Fruit fly (Drosophila melanogaster) whole organism, adult: Measurements from ENCODE around the gene dati.
A peak's percentile ranks its signal among the peaks of the same experiment; 100 is the strongest.

Experiments used
- CG11617 ChIP-seq: fragments of 200-800 bp; sonication (Bioruptor generic); optimal IDR thresholded peaks from 2 replicates; lab custom pipeline; 2017; ENCODE audit warnings: mild to moderate bottlenecking, missing biosample characterization, missing genetic modification reagents, missing genetic modification characterization
- CG12768 ChIP-seq: fragments of 200-800 bp; sonication (Bioruptor generic); optimal IDR thresholded peaks from 2 replicates; lab custom pipeline; 2017; ENCODE audit warnings: missing biosample characterization, missing genetic modification characterization, mild to moderate bottlenecking, moderate library complexity, missing genetic modification reagents
- CG14711 ChIP-seq: fragments of 200-800 bp; sonication (Bioruptor generic); optimal IDR thresholded peaks from 2 replicates; lab custom pipeline; 2018; ENCODE audit warnings: missing biosample characterization, mild to moderate bottlenecking, missing genetic modification characterization, moderate library complexity
- CG1620 ChIP-seq: fragments of 200-800 bp; sonication (Bioruptor generic); optimal IDR thresholded peaks from 2 replicates; lab custom pipeline; 2016; ENCODE audit warnings: missing biosample characterization, missing genetic modification characterization
- CG33017 ChIP-seq: fragments of 200-800 bp; sonication (Bioruptor generic); optimal IDR thresholded peaks from 2 replicates; lab custom pipeline; 2018; ENCODE audit warnings: missing biosample characterization, mild to moderate bottlenecking, missing genetic modification characterization, moderate library complexity
- CG5204 ChIP-seq: fragments of 200-800 bp; sonication (Bioruptor generic); optimal IDR thresholded peaks from 2 replicates; lab custom pipeline; 2016; ENCODE audit warnings: missing biosample characterization, missing genetic modification characterization
- CG7045 ChIP-seq: fragments of 200-800 bp; sonication (Bioruptor generic); optimal IDR thresholded peaks from 2 replicates; lab custom pipeline; 2017; ENCODE audit warnings: missing biosample characterization, mild to moderate bottlenecking, missing genetic modification characterization
- CG7101 ChIP-seq: fragments of 200-800 bp; sonication (Bioruptor generic); optimal IDR thresholded peaks from 2 replicates; lab custom pipeline; 2018; ENCODE audit warnings: missing biosample characterization, mild to moderate bottlenecking, missing genetic modification characterization, moderate library complexity
- Clk ChIP-seq: fragments of 200-800 bp; sonication (Bioruptor generic); optimal IDR thresholded peaks from 2 replicates; lab custom pipeline; 2017; ENCODE audit warnings: missing biosample characterization, missing genetic modification characterization
- Crg-1 ChIP-seq: fragments of 200-800 bp; sonication (Bioruptor generic); optimal IDR thresholded peaks from 2 replicates; lab custom pipeline; 2016; ENCODE audit warnings: missing biosample characterization, missing genetic modification characterization
- Hr96 ChIP-seq: fragments of 200-800 bp; sonication (Bioruptor generic); optimal IDR thresholded peaks from 2 replicates; lab custom pipeline; 2016; ENCODE audit warnings: missing biosample characterization, missing genetic modification characterization
- Mnt ChIP-seq: fragments of 200-800 bp; sonication (Bioruptor generic); optimal IDR thresholded peaks from 2 replicates; lab custom pipeline; 2016; ENCODE audit warnings: missing biosample characterization, mild to moderate bottlenecking, missing genetic modification characterization
- bab1 ChIP-seq: fragments of 200-800 bp; sonication (Bioruptor generic); optimal IDR thresholded peaks from 3 replicates; lab custom pipeline; 2019; ENCODE audit warnings: missing biosample characterization, mild to moderate bottlenecking, missing genetic modification characterization, moderate library complexity
- cic ChIP-seq: fragments of 200-800 bp; sonication (Bioruptor generic); optimal IDR thresholded peaks from 2 replicates; lab custom pipeline; 2017; ENCODE audit warnings: missing biosample characterization, mild to moderate bottlenecking, missing genetic modification characterization, moderate library complexity
- cnc ChIP-seq, 2 experiments: fragments of >200 bp; optimal IDR thresholded peaks; 2 replicates each; lab custom pipeline; 2017
- kay ChIP-seq: fragments of 200-800 bp; sonication (Bioruptor generic); peaks from one replicate; lab custom pipeline; 2016; ENCODE audit warnings: missing biosample characterization, missing genetic modification characterization, borderline replicate concordance
- ovo ChIP-seq: fragments of 200-800 bp; sonication (Bioruptor generic); optimal IDR thresholded peaks from 2 replicates; lab custom pipeline; 2016; ENCODE audit warnings: missing biosample characterization, missing genetic modification characterization
- pad ChIP-seq: fragments of 200-800 bp; sonication (Bioruptor generic); optimal IDR thresholded peaks from 3 replicates; lab custom pipeline; 2017; ENCODE audit warnings: missing biosample characterization, missing genetic modification characterization, mild to moderate bottlenecking, moderate library complexity, missing genetic modification reagents
- tj ChIP-seq: fragments of 200-800 bp; sonication (Bioruptor generic); optimal IDR thresholded peaks from 3 replicates; lab custom pipeline; 2017; ENCODE audit warnings: missing biosample characterization, mild to moderate bottlenecking, missing genetic modification characterization, moderate library complexity
- toe ChIP-seq: fragments of 200-800 bp; sonication (Bioruptor generic); optimal IDR thresholded peaks from 2 replicates; lab custom pipeline; 2016; ENCODE audit warnings: missing biosample characterization, missing genetic modification characterization

The dati gene

dm6 chr4:406843-407242 is 11.4 kb upstream of the dati start:
- TF ChIP-seq kay (GFP tag; lab: Kevin White, UChicago) (peak; percentile 58), bab1 (GFP tag; lab: Kevin White, UChicago) (no peak), CG1620 (GFP tag; lab: Kevin White, UChicago) (peak; percentile 30), CG7101 (peak; percentile 9), CG5204 (GFP tag; lab: Kevin White, UChicago) (peak; percentile 7), toe (no peak)

dm6 chr4:406330-406729 is 10.9 kb upstream of the dati start:
- TF ChIP-seq Hr96 (GFP tag; lab: Kevin White, UChicago) (no peak), ovo (GFP tag; lab: Kevin White, UChicago) (no peak), cic (GFP tag; lab: Kevin White, UChicago) (no peak), CG12768 (GFP tag; lab: Kevin White, UChicago) (no peak), CG5204 (GFP tag; lab: Kevin White, UChicago) (no peak), kay (GFP tag; lab: Kevin White, UChicago) (no peak), Clk (no peak)

dm6 chr4:405225-405624 is 9.8 kb upstream of the dati start:
- TF ChIP-seq pad (GFP tag; lab: Kevin White, UChicago) (no peak), CG14711 (tag; lab: Kevin White, UChicago) (no peak), tj (GFP tag; lab: Kevin White, UChicago) (no peak), Crg-1 (GFP tag; lab: Kevin White, UChicago) (no peak), CG7101 (no peak), CG5204 (GFP tag; lab: Kevin White, UChicago) (no peak), CG12768 (GFP tag; lab: Kevin White, UChicago) (no peak), bab1 (GFP tag; lab: Kevin White, UChicago) (no peak), CG7045 (GFP tag; lab: Kevin White, UChicago) (no peak), toe (no peak), Mnt (GFP tag; lab: Kevin White, UChicago) (no peak), CG1620 (GFP tag; lab: Kevin White, UChicago) (no peak), kay (GFP tag; lab: Kevin White, UChicago) (no peak), Clk (no peak), cnc (optimal IDR thresholded peaks at IDR 0.05; lab: Kevin White, UChicago) (no peak), ovo (GFP tag; lab: Kevin White, UChicago) (no peak), CG11617 (no peak)

dm6 chr4:404325-404724 is 8.9 kb upstream of the dati start:
- no peak for TF ChIP-seq CG1620 (GFP tag; lab: Kevin White, UChicago)
- no peak for TF ChIP-seq toe
- no peak for TF ChIP-seq CG33017
- TF ChIP-seq CG11617: no peak
- no peak for TF ChIP-seq tj (GFP tag; lab: Kevin White, UChicago)
- TF ChIP-seq cic (GFP tag; lab: Kevin White, UChicago): no peak
- TF ChIP-seq Hr96 (GFP tag; lab: Kevin White, UChicago): no peak
- TF ChIP-seq bab1 (GFP tag; lab: Kevin White, UChicago): no peak
- TF ChIP-seq kay (GFP tag; lab: Kevin White, UChicago): peak; percentile 61
- no peak for TF ChIP-seq cnc (optimal IDR thresholded peaks at IDR 0.05; lab: Kevin White, UChicago)
- TF ChIP-seq Clk: no peak
- TF ChIP-seq CG12768 (GFP tag; lab: Kevin White, UChicago): no peak
- no peak for TF ChIP-seq CG14711 (tag; lab: Kevin White, UChicago)
- TF ChIP-seq pad (GFP tag; lab: Kevin White, UChicago): peak; percentile 3

dm6 chr4:402928-403575 is 7.6 kb upstream of the dati start:
- TF ChIP-seq CG7101 (no peak), CG7045 (GFP tag; lab: Kevin White, UChicago) (no peak), cic (GFP tag; lab: Kevin White, UChicago) (no peak), Mnt (GFP tag; lab: Kevin White, UChicago) (no peak), CG12768 (GFP tag; lab: Kevin White, UChicago) (no peak), kay (GFP tag; lab: Kevin White, UChicago) (peak; percentile 46), tj (GFP tag; lab: Kevin White, UChicago) (no peak), CG1620 (GFP tag; lab: Kevin White, UChicago) (no peak)

dm6 chr4:398555-398954 is 3.1 kb upstream of the dati start:
- TF ChIP-seq tj (GFP tag; lab: Kevin White, UChicago) (no peak), cic (GFP tag; lab: Kevin White, UChicago) (no peak), Crg-1 (GFP tag; lab: Kevin White, UChicago) (no peak), bab1 (GFP tag; lab: Kevin White, UChicago) (no peak), CG5204 (GFP tag; lab: Kevin White, UChicago) (no peak), CG1620 (GFP tag; lab: Kevin White, UChicago) (no peak), Mnt (GFP tag; lab: Kevin White, UChicago) (no peak), CG7101 (no peak), cnc (optimal IDR thresholded peaks at IDR 0.05; lab: Kevin White, UChicago) (no peak), CG14711 (tag; lab: Kevin White, UChicago) (no peak), CG33017 (no peak), kay (GFP tag; lab: Kevin White, UChicago) (no peak), pad (GFP tag; lab: Kevin White, UChicago) (no peak)
